Worm (Caenorhabditis elegans) whole organism, L2 larva: ENCODE data around the gene fbxb-16.

Experiments used
- elt-1 ChIP-seq: fragments of 150-350 bp; optimal IDR thresholded peaks from 2 replicates; lab custom pipeline; 2014; ENCODE audit warnings: missing biosample characterization, missing genetic modification characterization
- nhr-25 ChIP-seq: fragments of 150-350 bp; sonication (generic microtip); optimal IDR thresholded peaks from 3 replicates; lab custom pipeline; 2014; ENCODE audit warnings: missing biosample characterization, missing genetic modification characterization
- nhr-77 ChIP-seq: fragments of 150-350 bp; optimal IDR thresholded peaks from 2 replicates; lab custom pipeline; 2014; ENCODE audit warnings: missing biosample characterization, missing genetic modification characterization
- skn-1 ChIP-seq: sonication (generic microtip); optimal IDR thresholded peaks from 2 replicates; lab custom pipeline; 2017; ENCODE audit warnings: missing biosample characterization, missing genetic modification characterization
- unc-62 ChIP-seq: fragments of 150-350 bp; optimal IDR thresholded peaks from 2 replicates; lab custom pipeline; 2014; ENCODE audit warnings: missing biosample characterization, missing genetic modification reagents, missing genetic modification characterization
- ztf-11 ChIP-seq: sonication (generic microtip); optimal IDR thresholded peaks from 2 replicates; lab custom pipeline; 2017; ENCODE audit warnings: missing biosample characterization, missing genetic modification characterization

- TF ChIP-seq unc-62 (GFP tag; lab: Kevin White, UChicago) (no peak), ztf-11 (no peak), nhr-25 (tag; lab: Kevin White, UChicago) (no peak), elt-1 (no peak), skn-1 (tag; lab: Kevin White, UChicago) (no peak), nhr-77 (tag; lab: Kevin White, UChicago) (no peak)
Observed at ce11 chrII:1610630-1611029, 41.1 kb downstream of the fbxb-16 start, which contains the start of gene fbxa-163.
